Fruit fly (Drosophila melanogaster): Measurements from ENCODE around the gene CG3448.

CG3448 gene

dm6 chr3L:9462247-9462769, 10.9 kb upstream of the CG3448 start (continued):
- TF ChIP-seq CrebA (GFP tag; optimal IDR thresholded peaks at IDR 0.05; ENCODE audit: borderline replicate concordance) (no peak), Sp1 (GFP tag; optimal IDR thresholded peaks at IDR 0.05) (peak; percentile 94), N (GFP tag; optimal IDR thresholded peaks at IDR 0.05) (no peak), psq (GFP tag; optimal IDR thresholded peaks at IDR 0.05) (peak; percentile 61), rgr (GFP tag; optimal IDR thresholded peaks at IDR 0.05) (peak; percentile 73), woc (GFP tag; optimal IDR thresholded peaks at IDR 0.05) (peak; percentile 89)

- peak; percentile 32 for TF ChIP-seq Dif (GFP tag; optimal IDR thresholded peaks at IDR 0.05; ENCODE audit: partially characterized antibody)
- no peak for TF ChIP-seq lola (GFP tag; optimal IDR thresholded peaks at IDR 0.05)
- TF ChIP-seq Hnf4 (GFP tag; optimal IDR thresholded peaks at IDR 0.05): no peak
- TF ChIP-seq brk (GFP tag; optimal IDR thresholded peaks at IDR 0.05): no peak
Observed at dm6 chr3L:9461670-9462246, 10.4 kb upstream of the CG3448 start.

dm6 chr3L:9460775-9461491, 9.6 kb upstream of the CG3448 start, which contains the start of the genes CG3434 and CG44838:
TSS of gene CG3434 (minus strand) at chr3L:9460799.
TSS of gene CG44838 (plus strand) at chr3L:9461050.
- TF ChIP-seq usp (GFP tag; optimal IDR thresholded peaks at IDR 0.05) (no peak), Rel (GFP tag; optimal IDR thresholded peaks at IDR 0.05) (peak; percentile 34), Rel (tag; optimal IDR thresholded peaks at IDR 0.05) (peak; percentile 96), tai (GFP tag; optimal IDR thresholded peaks at IDR 0.05) (peak; percentile 69), Hr78 (GFP tag; optimal IDR thresholded peaks at IDR 0.05) (no peak), N (GFP tag; optimal IDR thresholded peaks at IDR 0.05) (no peak), psq (GFP tag; optimal IDR thresholded peaks at IDR 0.05) (peak; percentile 85), fru (GFP tag; optimal IDR thresholded peaks at IDR 0.05) (peak; percentile 77), CG32264 (GFP tag; optimal IDR thresholded peaks at IDR 0.05) (no peak), br (GFP tag; optimal IDR thresholded peaks at IDR 0.05) (peak; percentile 77), lola (GFP tag; optimal IDR thresholded peaks at IDR 0.05) (no peak), dsf (GFP tag; optimal IDR thresholded peaks at IDR 0.05; ENCODE audit: borderline replicate concordance) (peak; percentile 70), sv (GFP tag; optimal IDR thresholded peaks at IDR 0.05) (peak; percentile 84), HLH106 (tag; optimal IDR thresholded peaks at IDR 0.05) (peak; percentile 76), dmrt93B (GFP tag; optimal IDR thresholded peaks at IDR 0.05) (peak; percentile 42), Hnf4 (GFP tag; optimal IDR thresholded peaks at IDR 0.05) (peak; percentile 76), CrebA (GFP tag; optimal IDR thresholded peaks at IDR 0.05; ENCODE audit: borderline replicate concordance) (no peak), Mio (GFP tag; optimal IDR thresholded peaks at IDR 0.05) (no peak), Hr83 (GFP tag; optimal IDR thresholded peaks at IDR 0.05; ENCODE audit: poor library complexity, severe bottlenecking) (peak; percentile 70), sage (GFP tag; optimal IDR thresholded peaks at IDR 0.05) (peak; percentile 78), Myc (optimal IDR thresholded peaks at IDR 0.05) (peak; percentile 92), Vsx2 (GFP tag; optimal IDR thresholded peaks at IDR 0.05; ENCODE audit: partially characterized antibody) (no peak), jim (GFP tag; optimal IDR thresholded peaks at IDR 0.05) (no peak), Dif (GFP tag; optimal IDR thresholded peaks at IDR 0.05; ENCODE audit: partially characterized antibody) (no peak), Dfd (GFP tag; optimal IDR thresholded peaks at IDR 0.05) (no peak), CG9705 (GFP tag; optimal IDR thresholded peaks at IDR 0.05) (peak; percentile 61), GATAd (GFP tag; optimal IDR thresholded peaks at IDR 0.05) (no peak), Sp1 (GFP tag; optimal IDR thresholded peaks at IDR 0.05) (peak; percentile 73), dl (GFP tag; optimal IDR thresholded peaks at IDR 0.05; ENCODE audit: insufficient read depth in 1 of 2, partially characterized antibody in 2 of 2) (no peak), ey (GFP tag; optimal IDR thresholded peaks at IDR 0.05) (peak; percentile 76), Abd-B (GFP tag; optimal IDR thresholded peaks at IDR 0.05) (no peak), brk (GFP tag; optimal IDR thresholded peaks at IDR 0.05) (peak; percentile 57), OdsH (GFP tag; optimal IDR thresholded peaks at IDR 0.05) (peak; percentile 71), pan (optimal IDR thresholded peaks at IDR 0.05) (no peak), foxo (GFP tag; optimal IDR thresholded peaks at IDR 0.05) (peak in 1 of 2 experiments; percentile 82), h (GFP tag; optimal IDR thresholded peaks at IDR 0.05) (peak; percentile 89), woc (GFP tag; optimal IDR thresholded peaks at IDR 0.05) (peak; percentile 79), rgr (GFP tag; optimal IDR thresholded peaks at IDR 0.05) (peak; percentile 82), Jra (GFP tag; optimal IDR thresholded peaks at IDR 0.05) (peak; percentile 79)

Data from whole organism, wandering third instar larva.